Worm (Caenorhabditis elegans): ENCODE measurements around the gene ttll-11.

- TF ChIP-seq pha-4 (tag; optimal IDR thresholded peaks at IDR 0.05) (no peak), mab-5 (tag; optimal IDR thresholded peaks at IDR 0.05) (no peak), lin-13 (tag; optimal IDR thresholded peaks at IDR 0.05) (no peak), elt-3 (tag; optimal IDR thresholded peaks at IDR 0.05) (no peak), unc-62 (GFP tag; optimal IDR thresholded peaks at IDR 0.05) (no peak)
Measured at ce11 chrIV:8725345-8725744, 27.8 kb downstream of the ttll-11 start, which contains the start of gene pgm-3.
